Fruit fly (Drosophila melanogaster): Measurements from ENCODE around the gene CG9692.

CG9692 gene

DNA sequence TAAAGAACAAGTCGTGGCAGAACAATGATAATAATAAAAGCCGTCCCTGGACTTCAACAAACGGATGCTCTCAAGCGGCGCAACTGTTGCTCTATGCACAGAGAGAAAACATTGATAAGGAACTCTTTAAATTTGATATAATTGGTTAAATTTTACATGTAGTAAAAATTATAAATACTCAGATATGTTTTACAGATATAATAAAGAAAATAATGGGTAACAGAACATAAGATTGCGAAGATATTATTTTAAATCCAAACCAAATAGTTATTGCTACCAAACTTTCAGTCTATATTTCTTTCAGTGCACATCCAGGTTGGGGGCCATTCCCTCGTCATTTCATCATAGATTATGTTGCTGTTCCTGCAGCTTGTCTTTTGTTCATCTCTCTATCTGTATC, 45.0 kb downstream of the CG9692 start (continued):
- TF ChIP-seq tup (GFP tag; optimal IDR thresholded peaks at IDR 0.05): no peak
- no peak for TF ChIP-seq az2 (GFP tag; optimal IDR thresholded peaks at IDR 0.05)
- TF ChIP-seq wor (GFP tag; IDR thresholded peaks at IDR 0.05): no peak
- TF ChIP-seq CG9215 (GFP tag; IDR thresholded peaks at IDR 0.05): no peak
- TF ChIP-seq crp (GFP tag; optimal IDR thresholded peaks at IDR 0.05): no peak
- TF ChIP-seq onecut (GFP tag; IDR thresholded peaks at IDR 0.05): no peak
- no peak for TF ChIP-seq CG3065 (GFP tag; optimal IDR thresholded peaks at IDR 0.05)
- no peak for TF ChIP-seq Atf3 (GFP tag; optimal IDR thresholded peaks at IDR 0.05)
- TF ChIP-seq nau (GFP tag; optimal IDR thresholded peaks at IDR 0.05): no peak
- TF ChIP-seq emc (GFP tag; optimal IDR thresholded peaks at IDR 0.05): no peak
- TF ChIP-seq CG10979 (tag; optimal IDR thresholded peaks at IDR 0.05): peak; percentile 82
- no peak for TF ChIP-seq Dref (GFP tag; IDR thresholded peaks at IDR 0.05)
- TF ChIP-seq hth (optimal IDR thresholded peaks at IDR 0.05): no peak
- TF ChIP-seq CG12236 (GFP tag; optimal IDR thresholded peaks at IDR 0.05): no peak
- TF ChIP-seq CG4820 (GFP tag; optimal IDR thresholded peaks at IDR 0.05): no peak
- TF ChIP-seq CG7357 (GFP tag; IDR thresholded peaks at IDR 0.05): no peak
- TF ChIP-seq D19B (GFP tag; optimal IDR thresholded peaks at IDR 0.05): no peak
- peak; percentile 20 for TF ChIP-seq zf30C (GFP tag; optimal IDR thresholded peaks at IDR 0.05)
- TF ChIP-seq CG2712 (tag; optimal IDR thresholded peaks at IDR 0.05): peak; percentile 84
- TF ChIP-seq CG8765 (GFP tag; IDR thresholded peaks at IDR 0.05): no peak
- TF ChIP-seq ro (GFP tag; IDR thresholded peaks at IDR 0.05): no peak
- no peak for TF ChIP-seq CG3281 (GFP tag; optimal IDR thresholded peaks at IDR 0.05)
- TF ChIP-seq CG30431 (GFP tag; optimal IDR thresholded peaks at IDR 0.05): peak; percentile 12
- TF ChIP-seq abd-A (tag; optimal IDR thresholded peaks at IDR 0.05): no peak
- TF ChIP-seq sr (GFP tag; IDR thresholded peaks at IDR 0.05): no peak
- TF ChIP-seq Ets97D (GFP tag; optimal IDR thresholded peaks at IDR 0.05): no peak
- TF ChIP-seq CG17912 (GFP tag; optimal IDR thresholded peaks at IDR 0.05): no peak
- TF ChIP-seq pros (GFP tag; optimal IDR thresholded peaks at IDR 0.05): no peak
- no peak for TF ChIP-seq gcm2 (GFP tag; optimal IDR thresholded peaks at IDR 0.05)
- no peak for TF ChIP-seq CG10209 (GFP tag; optimal IDR thresholded peaks at IDR 0.05)
- no peak for TF ChIP-seq Usf (GFP tag; optimal IDR thresholded peaks at IDR 0.05)
- TF ChIP-seq fd3F (GFP tag; optimal IDR thresholded peaks at IDR 0.05): no peak
- no peak for TF ChIP-seq CG15269 (tag; optimal IDR thresholded peaks at IDR 0.05)
- no peak for TF ChIP-seq CG6813 (GFP tag; optimal IDR thresholded peaks at IDR 0.05)
- peak; percentile 17 for TF ChIP-seq stwl (tag; optimal IDR thresholded peaks at IDR 0.05)
- no peak for TF ChIP-seq Doc3 (GFP tag; IDR thresholded peaks at IDR 0.05; ENCODE audit: partially characterized antibody)
- TF ChIP-seq ind (GFP tag; optimal IDR thresholded peaks at IDR 0.05): no peak
- TF ChIP-seq CG1832 (GFP tag; optimal IDR thresholded peaks at IDR 0.05): no peak
- TF ChIP-seq CG8944 (GFP tag; optimal IDR thresholded peaks at IDR 0.05): no peak
- peak; percentile 54 for TF ChIP-seq CG2678 (tag; optimal IDR thresholded peaks at IDR 0.05)
- no peak for TF ChIP-seq ato (GFP tag; IDR thresholded peaks at IDR 0.05; ENCODE audit: partially characterized antibody)
- TF ChIP-seq ftz-f1 (GFP tag; optimal IDR thresholded peaks at IDR 0.05): no peak
- no peak for TF ChIP-seq CG5180 (GFP tag; optimal IDR thresholded peaks at IDR 0.05)
- TF ChIP-seq CG15073 (GFP tag; optimal IDR thresholded peaks at IDR 0.05): no peak
- no peak for TF ChIP-seq PHDP (tag; optimal IDR thresholded peaks at IDR 0.05)
- peak; percentile 62 for TF ChIP-seq CG6254 (GFP tag; optimal IDR thresholded peaks at IDR 0.05)
- TF ChIP-seq CG10366 (GFP tag; IDR thresholded peaks at IDR 0.05): no peak
- TF ChIP-seq vnd (GFP tag; IDR thresholded peaks at IDR 0.05; ENCODE audit: partially characterized antibody): no peak
- TF ChIP-seq toy (GFP tag; IDR thresholded peaks at IDR 0.05): no peak
- no peak for TF ChIP-seq CG14014 (GFP tag; IDR thresholded peaks at IDR 0.05)
- peak; percentile 70 for TF ChIP-seq Blimp-1 (GFP tag; optimal IDR thresholded peaks at IDR 0.05)
- no peak for TF ChIP-seq Side (GFP tag; optimal IDR thresholded peaks at IDR 0.05)

All from whole organism, embryonic.